Worm (Caenorhabditis elegans) whole organism, L3 larva: Measurements from ENCODE around the gene irld-63.

Experiments
- ama-1 ChIP-seq: fragments of 150-350 bp; optimal IDR thresholded peaks from 2 replicates; lab custom pipeline; 2018
- ceh-28 ChIP-seq: fragments of 150-350 bp; optimal IDR thresholded peaks from 2 replicates; lab custom pipeline; 2014; ENCODE audit warnings: missing biosample characterization, missing genetic modification reagents, missing genetic modification characterization
- egl-27 ChIP-seq: sonication (generic microtip); optimal IDR thresholded peaks from 4 replicates; lab custom pipeline; 2017; ENCODE audit warnings: missing biosample characterization, missing genetic modification reagents, missing genetic modification characterization
- egl-5 ChIP-seq: fragments of 150-350 bp; optimal IDR thresholded peaks from 2 replicates; lab custom pipeline; 2017; ENCODE audit warnings: missing biosample characterization, missing genetic modification reagents, missing genetic modification characterization, inconsistent platforms
- elt-1 ChIP-seq: fragments of 150-350 bp; optimal IDR thresholded peaks from 2 replicates; lab custom pipeline; 2014; ENCODE audit warnings: missing biosample characterization, missing genetic modification characterization
- elt-3 ChIP-seq, 3 experiments: fragments of 150-350 bp in 1 of 3; sonication (generic microtip) in 2 of 3; optimal IDR thresholded peaks; 2 replicates in 2 of 3; 4 replicates in 1 of 3; lab custom pipeline; 2014 to 2017; ENCODE audit warnings: missing biosample characterization in 3 of 3, missing genetic modification characterization in 3 of 3
- eor-1 ChIP-seq, 2 experiments: fragments of 150-350 bp; optimal IDR thresholded peaks; 2 replicates each; lab custom pipeline; 2014 to 2018; ENCODE audit warnings: missing biosample characterization in 2 of 2, missing genetic modification characterization in 2 of 2
- lsy-12 ChIP-seq: sonication (generic microtip); optimal IDR thresholded peaks from 2 replicates; lab custom pipeline; 2016; ENCODE audit warnings: mild to moderate bottlenecking, missing genetic modification characterization, missing compliant biosample characterization
- nhr-12 ChIP-seq: fragments of 150-350 bp; optimal IDR thresholded peaks from 2 replicates; lab custom pipeline; 2014; ENCODE audit warnings: missing biosample characterization, missing genetic modification characterization
- nhr-25 ChIP-seq: sonication (generic microtip); optimal IDR thresholded peaks from 2 replicates; lab custom pipeline; 2017; ENCODE audit warnings: missing biosample characterization, missing genetic modification characterization
- pha-4 ChIP-seq: fragments of 150-350 bp; optimal IDR thresholded peaks from 2 replicates; lab custom pipeline; 2014; ENCODE audit warnings: missing biosample characterization, missing genetic modification reagents, missing genetic modification characterization
- pqm-1 ChIP-seq: fragments of 150-350 bp; optimal IDR thresholded peaks from 2 replicates; lab custom pipeline; 2017; ENCODE audit warnings: missing biosample characterization, missing genetic modification characterization, inconsistent platforms
- snpc-4 ChIP-seq: fragments of 150-350 bp; optimal IDR thresholded peaks from 2 replicates; lab custom pipeline; 2014; ENCODE audit warnings: missing biosample characterization, missing genetic modification characterization
- unc-39 ChIP-seq: sonication (generic microtip); optimal IDR thresholded peaks from 4 replicates; lab custom pipeline; 2017; ENCODE audit warnings: missing biosample characterization, missing genetic modification characterization

ce11 chrII:2881088-2881487 is 49.4 kb upstream of the irld-63 start:
- no peak for TF ChIP-seq snpc-4 (tag; lab: Kevin White, UChicago)
- TF ChIP-seq egl-27 (tag; lab: Kevin White, UChicago), result no peak
- TF ChIP-seq ama-1 (lab: Kevin White, UChicago), result no peak
- TF ChIP-seq lsy-12 (tag; lab: Kevin White, UChicago), result no peak
- no peak for TF ChIP-seq nhr-25 (tag; lab: Kevin White, UChicago)
- no peak for TF ChIP-seq unc-39 (tag; lab: Kevin White, UChicago)
- no peak for TF ChIP-seq nhr-12 (tag; lab: Kevin White, UChicago)
- TF ChIP-seq ceh-28 (tag; lab: Kevin White, UChicago), result no peak
- no peak for TF ChIP-seq eor-1 (tag; optimal IDR thresholded peaks at IDR 0.05; lab: Kevin White, UChicago)
- no peak for TF ChIP-seq egl-5 (tag; lab: Kevin White, UChicago)
- no peak for TF ChIP-seq pha-4 (tag; lab: Kevin White, UChicago)
- no peak for TF ChIP-seq pqm-1 (tag; lab: Kevin White, UChicago)
- TF ChIP-seq elt-3 (tag; optimal IDR thresholded peaks at IDR 0.05; lab: Kevin White, UChicago), result no peak
- no peak for TF ChIP-seq elt-1 (tag; lab: Kevin White, UChicago)
